Fruit fly (Drosophila melanogaster) whole organism, pupa: ENCODE results near the gene Vha100-4.

ENCODE experiments used
- CG10348 ChIP-seq: fragments of 200-800 bp; sonication (Bioruptor generic); IDR thresholded peaks from 2 replicates; pipeline ENCODE4 v1.3.6; 2022; ENCODE audit warnings: missing biosample characterization, missing genetic modification characterization
- CG12605 ChIP-seq: fragments of 200-800 bp; sonication (Bioruptor generic); IDR thresholded peaks from 2 replicates; pipeline ENCODE4 v1.3.6; 2022; ENCODE audit warnings: missing biosample characterization, missing genetic modification characterization
- CG13204 ChIP-seq: fragments of 200-800 bp; sonication (Bioruptor generic); optimal IDR thresholded peaks from 2 replicates; lab custom pipeline; 2018; ENCODE audit warnings: missing biosample characterization, mild to moderate bottlenecking, missing genetic modification characterization, moderate library complexity
- CG14655 ChIP-seq: fragments of 200-800 bp; sonication (Bioruptor generic); optimal IDR thresholded peaks from 3 replicates; lab custom pipeline; 2017; ENCODE audit warnings: mild to moderate bottlenecking, missing biosample characterization, missing genetic modification reagents, missing genetic modification characterization
- CG15710 ChIP-seq: fragments of 200-800 bp; sonication (Bioruptor generic); optimal IDR thresholded peaks from 2 replicates; lab custom pipeline; 2018; ENCODE audit warnings: missing biosample characterization, mild to moderate bottlenecking, missing genetic modification characterization, moderate library complexity
- CG17806 ChIP-seq: fragments of 200-800 bp; sonication (Bioruptor generic); optimal IDR thresholded peaks from 2 replicates; lab custom pipeline; 2018; ENCODE audit warnings: missing biosample characterization, mild to moderate bottlenecking, missing genetic modification characterization, moderate library complexity
- CG32121 ChIP-seq: fragments of 200-800 bp; sonication (Bioruptor generic); IDR thresholded peaks from 2 replicates; pipeline ENCODE4 v1.3.6; 2022; ENCODE audit warnings: missing biosample characterization, missing genetic modification characterization
- CG34367 ChIP-seq: fragments of 200-800 bp; sonication (Bioruptor generic); optimal IDR thresholded peaks from 2 replicates; lab custom pipeline; 2018; ENCODE audit warnings: missing biosample characterization, mild to moderate bottlenecking, missing genetic modification characterization
- CG4496 ChIP-seq: fragments of 200-800 bp; sonication (Bioruptor generic); IDR thresholded peaks from 3 replicates; pipeline ENCODE4 v1.3.6; 2022; ENCODE audit warnings: missing biosample characterization, missing genetic modification characterization
- CG8159 ChIP-seq: fragments of 200-800 bp; sonication (Bioruptor generic); optimal IDR thresholded peaks from 3 replicates; lab custom pipeline; 2018; ENCODE audit warnings: missing biosample characterization, mild to moderate bottlenecking, missing genetic modification characterization, moderate library complexity
- CG8301 ChIP-seq: fragments of 200-800 bp; sonication (Bioruptor generic); optimal IDR thresholded peaks from 2 replicates; lab custom pipeline; 2018; ENCODE audit warnings: missing biosample characterization, mild to moderate bottlenecking, missing genetic modification characterization
- CG9948 ChIP-seq: fragments of 200-800 bp; sonication (Bioruptor generic); optimal IDR thresholded peaks from 2 replicates; lab custom pipeline; 2018; ENCODE audit warnings: missing biosample characterization, mild to moderate bottlenecking, missing genetic modification characterization, moderate library complexity
- D1 ChIP-seq: fragments of 200-800 bp; sonication (Bioruptor generic); optimal IDR thresholded peaks from 2 replicates; lab custom pipeline; 2018; ENCODE audit warnings: missing biosample characterization, mild to moderate bottlenecking, missing genetic modification characterization, moderate library complexity
- EcR ChIP-seq: fragments of 200-800 bp; sonication (Bioruptor generic); optimal IDR thresholded peaks from 3 replicates; lab custom pipeline; 2019; ENCODE audit warnings: missing biosample characterization, missing genetic modification characterization, mild to moderate bottlenecking, moderate library complexity, missing genetic modification reagents
- Ets98B ChIP-seq: fragments of 200-800 bp; sonication (Bioruptor generic); IDR thresholded peaks from 2 replicates; pipeline ENCODE4 v1.3.6; 2022; ENCODE audit warnings: missing biosample characterization, missing genetic modification characterization
- Pif1A ChIP-seq: fragments of 200-800 bp; sonication (Bioruptor generic); optimal IDR thresholded peaks from 3 replicates; lab custom pipeline; 2016; ENCODE audit warnings: missing biosample characterization, missing genetic modification characterization
- Pif1B ChIP-seq: fragments of 200-800 bp; sonication (Bioruptor generic); optimal IDR thresholded peaks from 3 replicates; lab custom pipeline; 2016; ENCODE audit warnings: missing biosample characterization, missing genetic modification characterization
- Snoo ChIP-seq: fragments of 200-800 bp; sonication (Bioruptor generic); optimal IDR thresholded peaks from 3 replicates; lab custom pipeline; 2017; ENCODE audit warnings: missing biosample characterization, mild to moderate bottlenecking, missing genetic modification characterization, inconsistent platforms
- fd96Ca ChIP-seq: fragments of 200-800 bp; sonication (Bioruptor generic); IDR thresholded peaks from 3 replicates; pipeline ENCODE4 v1.3.6; 2022; ENCODE audit warnings: missing biosample characterization, missing genetic modification characterization
- gl ChIP-seq: fragments of 200-800 bp; sonication (Bioruptor generic); optimal IDR thresholded peaks from 2 replicates; lab custom pipeline; 2018; ENCODE audit warnings: missing biosample characterization, mild to moderate bottlenecking, missing genetic modification characterization
- rn ChIP-seq: fragments of 200-800 bp; sonication (Bioruptor generic); IDR thresholded peaks from 2 replicates; pipeline ENCODE4 v1.3.6; 2022; ENCODE audit warnings: missing biosample characterization, missing genetic modification characterization

The Vha100-4 gene

DNA sequence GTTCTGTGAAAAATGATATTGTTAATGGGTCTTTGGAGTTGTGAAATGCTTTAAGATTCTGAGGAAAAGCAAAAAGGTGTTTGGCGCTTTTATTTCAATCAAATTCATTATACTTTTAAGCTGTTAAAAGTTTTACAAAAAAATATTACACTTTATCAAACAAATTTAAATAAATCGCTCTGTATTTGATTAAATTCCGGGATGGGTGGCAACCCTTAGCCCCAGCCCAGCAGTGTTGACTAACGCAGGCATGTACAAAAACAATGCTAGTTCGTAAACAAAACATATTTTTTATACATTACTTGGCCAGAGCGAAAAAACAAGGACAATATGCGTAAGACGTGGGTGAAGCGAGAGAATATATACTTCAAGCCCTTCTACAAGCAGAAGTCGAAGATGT is 15.1 kb upstream of the Vha100-4 start, which contains the start of gene CG7685:
Gene CG7685, plus strand, starts transcription at position 228 of the 400 bp plus-strand sequence.
- TF ChIP-seq D1 (tag; lab: Kevin White, UChicago) (no peak), CG8159 (tag; lab: Kevin White, UChicago) (peak; percentile 52), rn (GFP tag; lab: Robert Waterston, UW) (no peak), CG10348 (GFP tag; lab: Robert Waterston, UW) (no peak), gl (tag; lab: Kevin White, UChicago) (peak; percentile 2), Snoo (tag; lab: Kevin White, UChicago) (peak; percentile 63), CG12605 (no peak), fd96Ca (peak; percentile 40; the same call in 1 of the 3 replicates), CG32121 (peak; percentile 66; the same call in 1 of the 2 replicates), EcR (GFP tag; lab: Kevin White, UChicago) (no peak), CG8301 (tag; lab: Kevin White, UChicago) (peak; percentile 28), CG14655 (GFP tag; lab: Kevin White, UChicago) (no peak), CG15710 (peak; percentile 62), Pif1B (GFP tag; lab: Kevin White, UChicago) (peak; percentile 63), Ets98B (GFP tag; lab: Robert Waterston, UW) (peak; percentile 58; the same call in 1 of the 2 replicates), CG13204 (no peak), CG9948 (peak; percentile 7), CG4496 (peak; percentile 68), Pif1A (GFP tag; lab: Kevin White, UChicago) (no peak), CG34367 (tag; lab: Kevin White, UChicago) (peak; percentile 17), CG17806 (tag; lab: Kevin White, UChicago) (peak; percentile 54)

DNA sequence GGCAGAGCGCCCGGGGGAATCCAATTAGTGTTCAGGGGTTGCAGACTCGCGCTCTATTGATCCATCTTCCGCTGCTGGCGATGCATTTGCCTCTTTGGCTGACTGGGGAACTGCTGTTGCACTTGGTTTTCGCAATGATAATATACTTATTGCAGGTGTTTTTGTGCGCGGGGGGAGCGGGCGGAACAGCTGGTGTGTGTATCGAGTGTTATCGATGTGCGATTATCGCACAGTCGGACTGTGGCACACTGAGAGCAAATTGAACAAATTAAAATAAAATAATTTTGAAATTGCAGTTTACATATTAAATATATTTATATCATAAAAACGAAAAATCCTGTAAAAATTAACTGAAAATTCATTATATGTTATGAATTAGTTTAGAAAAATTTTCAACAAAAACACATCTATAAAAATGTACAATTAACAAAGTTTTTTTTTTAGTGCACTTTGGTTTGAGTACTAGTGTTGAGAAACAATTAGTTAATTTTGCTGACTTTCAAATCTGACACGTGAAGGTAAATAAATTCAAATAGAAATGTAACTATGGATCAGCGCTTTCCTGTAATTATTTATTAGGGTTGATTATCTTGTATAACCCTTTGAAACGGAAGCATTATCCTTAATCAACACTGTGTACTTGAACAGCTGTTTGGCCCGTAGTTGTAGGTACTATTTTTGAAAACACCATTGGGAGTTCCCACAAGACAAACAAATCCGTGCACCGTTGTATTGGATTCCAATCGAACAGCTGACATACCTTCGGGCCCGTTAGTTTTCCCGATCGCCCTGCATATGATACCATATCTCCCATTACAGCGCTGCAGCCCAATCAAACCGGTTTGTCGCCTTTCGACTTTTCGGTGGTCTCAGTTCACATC is 13.2 kb upstream of the Vha100-4 start, which contains the start of the genes Wdr37 and koko:
Gene Wdr37, minus strand, starts transcription at position 168 of the 881 bp plus-strand sequence.
Gene koko, plus strand, starts transcription at position 478 of the 881 bp plus-strand sequence.
- TF ChIP-seq gl (tag; lab: Kevin White, UChicago) (peak; percentile 62), CG17806 (tag; lab: Kevin White, UChicago) (peak; percentile 97), CG12605 (peak; percentile 98), CG8301 (tag; lab: Kevin White, UChicago) (peak; percentile 92), CG4496 (peak; percentile 94), rn (GFP tag; lab: Robert Waterston, UW) (peak; percentile 95), CG14655 (GFP tag; lab: Kevin White, UChicago) (peak; percentile 94), CG9948 (peak; percentile 96), CG32121 (peak; percentile 98), Snoo (tag; lab: Kevin White, UChicago) (peak; percentile 94), CG34367 (tag; lab: Kevin White, UChicago) (peak; percentile 92), fd96Ca (peak; percentile 92), Pif1B (GFP tag; lab: Kevin White, UChicago) (peak; percentile 91), CG15710 (peak; percentile 98), Ets98B (GFP tag; lab: Robert Waterston, UW) (peak; percentile 94), D1 (tag; lab: Kevin White, UChicago) (no peak), CG13204 (no peak), Pif1A (GFP tag; lab: Kevin White, UChicago) (peak; percentile 84), CG8159 (tag; lab: Kevin White, UChicago) (peak; percentile 98), CG10348 (GFP tag; lab: Robert Waterston, UW) (peak; percentile 85), EcR (GFP tag; lab: Kevin White, UChicago) (peak; percentile 18)
- TF ChIP-seq, all 21 proteins: peak for 19

DNA sequence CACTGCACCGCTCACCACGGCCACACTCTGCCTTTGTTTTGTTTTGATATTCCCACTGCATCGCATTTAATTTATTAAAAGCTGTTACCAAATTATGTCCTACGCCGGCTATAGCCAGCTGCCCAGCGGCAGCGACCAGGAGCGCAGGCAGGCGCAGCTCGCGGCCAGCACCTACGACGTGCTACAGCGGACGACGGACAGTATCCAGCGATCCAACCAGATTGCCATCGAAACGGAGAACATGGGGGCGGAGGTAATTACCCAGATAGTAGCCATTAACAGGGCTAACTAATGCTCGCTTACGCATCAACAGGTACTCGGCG is 10.1 kb upstream of the Vha100-4 start:
- TF ChIP-seq CG17806 (tag; lab: Kevin White, UChicago) (no peak), CG4496 (0 out of 3 replicates have a peak, but pooled peaks have one; percentile 21), CG15710 (no peak), Ets98B (GFP tag; lab: Robert Waterston, UW) (no peak)

DNA sequence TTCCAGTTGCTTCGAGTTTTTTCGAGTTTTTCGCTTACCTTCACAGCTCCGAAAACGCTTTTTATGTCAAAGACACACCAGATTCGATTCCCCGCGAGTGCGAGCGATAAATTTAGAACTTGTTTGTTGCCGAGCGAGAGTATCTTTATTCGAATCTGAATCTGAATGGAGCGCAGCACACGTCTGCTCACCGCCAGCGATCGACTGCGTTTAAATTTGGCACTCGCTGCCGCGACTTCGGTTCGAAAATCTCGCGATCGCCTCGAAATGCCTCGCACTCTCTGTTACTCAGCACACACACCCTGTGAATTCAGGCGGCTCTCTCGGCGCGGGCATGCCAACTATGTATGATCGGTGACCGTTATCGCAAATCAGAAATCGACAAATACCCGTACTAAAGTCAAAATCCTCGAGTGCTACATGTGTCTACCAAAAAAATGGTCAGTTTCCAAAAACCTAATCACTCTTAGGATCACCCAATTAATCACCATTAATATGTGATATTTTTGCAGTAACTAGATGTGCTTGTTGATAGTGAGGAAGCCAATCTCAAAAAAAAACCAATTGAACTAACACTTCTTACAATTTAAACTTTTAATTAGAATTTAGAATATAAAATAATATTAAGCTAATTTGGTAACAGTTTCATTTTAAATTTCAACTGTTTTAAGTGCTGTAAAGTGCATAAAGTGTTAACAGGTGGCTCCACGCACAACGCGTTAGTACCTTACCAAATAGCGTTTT is 9.5 kb upstream of the Vha100-4 start, which contains the start of gene Vha100-2:
Gene Vha100-2, minus strand, starts transcription at position 216 of the 744 bp plus-strand sequence.
- no peak for TF ChIP-seq CG8301 (tag; lab: Kevin White, UChicago)
- TF ChIP-seq CG15710, result no peak
- no peak for TF ChIP-seq CG17806 (tag; lab: Kevin White, UChicago)
- no peak for TF ChIP-seq D1 (tag; lab: Kevin White, UChicago)
- TF ChIP-seq CG10348 (GFP tag; lab: Robert Waterston, UW), result no peak
- peak; percentile 73 for TF ChIP-seq Ets98B (GFP tag; lab: Robert Waterston, UW)
- peak; percentile 70; the same call in 2 of the 3 replicates for TF ChIP-seq CG4496
- TF ChIP-seq CG8159 (tag; lab: Kevin White, UChicago), result peak; percentile 5
- no peak for TF ChIP-seq CG13204
- no peak for TF ChIP-seq Pif1B (GFP tag; lab: Kevin White, UChicago)
- no peak for TF ChIP-seq Pif1A (GFP tag; lab: Kevin White, UChicago)
- TF ChIP-seq CG14655 (GFP tag; lab: Kevin White, UChicago), result peak; percentile 38
- TF ChIP-seq EcR (GFP tag; lab: Kevin White, UChicago), result no peak
- TF ChIP-seq gl (tag; lab: Kevin White, UChicago), result no peak
- TF ChIP-seq CG12605, result peak; percentile 51; the same call in 1 of the 2 replicates
- peak; percentile 29; the same call in 1 of the 3 replicates for TF ChIP-seq fd96Ca
- TF ChIP-seq Snoo (tag; lab: Kevin White, UChicago), result no peak
- no peak for TF ChIP-seq rn (GFP tag; lab: Robert Waterston, UW)
- TF ChIP-seq CG32121, result peak; percentile 49
- no peak for TF ChIP-seq CG34367 (tag; lab: Kevin White, UChicago)
- TF ChIP-seq CG9948, result no peak
